Fruit fly (Drosophila melanogaster) whole organism, pupa: ENCODE data around the gene CG14546.

ENCODE experiments used
- CG10348 ChIP-seq: fragments of 200-800 bp; sonication (Bioruptor generic); IDR thresholded peaks from 2 replicates; pipeline ENCODE4 v1.3.6; 2022; ENCODE audit warnings: missing biosample characterization, missing genetic modification characterization
- CG15710 ChIP-seq: fragments of 200-800 bp; sonication (Bioruptor generic); optimal IDR thresholded peaks from 2 replicates; lab custom pipeline; 2018; ENCODE audit warnings: missing biosample characterization, mild to moderate bottlenecking, missing genetic modification characterization, moderate library complexity
- CG34367 ChIP-seq: fragments of 200-800 bp; sonication (Bioruptor generic); optimal IDR thresholded peaks from 2 replicates; lab custom pipeline; 2018; ENCODE audit warnings: missing biosample characterization, mild to moderate bottlenecking, missing genetic modification characterization
- CG4496 ChIP-seq: fragments of 200-800 bp; sonication (Bioruptor generic); IDR thresholded peaks from 3 replicates; pipeline ENCODE4 v1.3.6; 2022; ENCODE audit warnings: missing biosample characterization, missing genetic modification characterization
- CG8159 ChIP-seq: fragments of 200-800 bp; sonication (Bioruptor generic); optimal IDR thresholded peaks from 3 replicates; lab custom pipeline; 2018; ENCODE audit warnings: missing biosample characterization, mild to moderate bottlenecking, missing genetic modification characterization, moderate library complexity
- CG8301 ChIP-seq: fragments of 200-800 bp; sonication (Bioruptor generic); optimal IDR thresholded peaks from 2 replicates; lab custom pipeline; 2018; ENCODE audit warnings: missing biosample characterization, mild to moderate bottlenecking, missing genetic modification characterization
- CG9948 ChIP-seq: fragments of 200-800 bp; sonication (Bioruptor generic); optimal IDR thresholded peaks from 2 replicates; lab custom pipeline; 2018; ENCODE audit warnings: missing biosample characterization, mild to moderate bottlenecking, missing genetic modification characterization, moderate library complexity
- EcR ChIP-seq: fragments of 200-800 bp; sonication (Bioruptor generic); optimal IDR thresholded peaks from 3 replicates; lab custom pipeline; 2019; ENCODE audit warnings: missing biosample characterization, missing genetic modification characterization, mild to moderate bottlenecking, moderate library complexity, missing genetic modification reagents
- Ets98B ChIP-seq: fragments of 200-800 bp; sonication (Bioruptor generic); IDR thresholded peaks from 2 replicates; pipeline ENCODE4 v1.3.6; 2022; ENCODE audit warnings: missing biosample characterization, missing genetic modification characterization
- Pif1A ChIP-seq: fragments of 200-800 bp; sonication (Bioruptor generic); optimal IDR thresholded peaks from 3 replicates; lab custom pipeline; 2016; ENCODE audit warnings: missing biosample characterization, missing genetic modification characterization
- rn ChIP-seq: fragments of 200-800 bp; sonication (Bioruptor generic); IDR thresholded peaks from 2 replicates; pipeline ENCODE4 v1.3.6; 2022; ENCODE audit warnings: missing biosample characterization, missing genetic modification characterization

dm6 chr3R:25956092-25956491, 33.7 kb upstream of the CG14546 start, which contains the start of gene CCAP-R:
- TF ChIP-seq Ets98B (GFP tag; lab: Robert Waterston, UW): peak; percentile 8; the same call in 1 of the 2 replicates
- TF ChIP-seq Pif1A (GFP tag; lab: Kevin White, UChicago): no peak
- TF ChIP-seq CG34367 (tag; lab: Kevin White, UChicago): no peak
- TF ChIP-seq rn: no peak
- TF ChIP-seq EcR: no peak
- no peak for TF ChIP-seq CG10348 (GFP tag; lab: Robert Waterston, UW)
- no peak for TF ChIP-seq CG8301 (tag; lab: Kevin White, UChicago)
- TF ChIP-seq CG9948 (tag; lab: Kevin White, UChicago): no peak
- TF ChIP-seq CG4496 (GFP tag; lab: Robert Waterston, UW): peak; percentile 63; the same call in 2 of the 3 replicates
- TF ChIP-seq CG15710 (tag; lab: Kevin White, UChicago): no peak
- TF ChIP-seq CG8159 (tag; lab: Kevin White, UChicago): no peak
